Fruit fly (Drosophila melanogaster) whole organism, embryonic: ENCODE measurements around the gene MED14.

Experiments used
- Atf3 ChIP-seq: fragments of 200-800 bp; sonication (Bioruptor generic); optimal IDR thresholded peaks from 3 replicates; lab custom pipeline; 2016; ENCODE audit warnings: missing biosample characterization, missing genetic modification characterization
- Awh ChIP-seq: fragments of 200-800 bp; sonication (Bioruptor generic); IDR thresholded peaks from 2 replicates; pipeline ENCODE4, ENCODE4 v1.3.6; 2022; ENCODE audit warnings: missing biosample characterization, missing genetic modification characterization
- Bdp1 ChIP-seq: fragments of 200-800 bp; sonication (Bioruptor generic); optimal IDR thresholded peaks from 3 replicates; lab custom pipeline; 2016; ENCODE audit warnings: missing biosample characterization, missing genetic modification characterization
- CG10267 ChIP-seq: fragments of 200-800 bp; sonication (Bioruptor generic); optimal IDR thresholded peaks from 2 replicates; lab custom pipeline; 2018; ENCODE audit warnings: missing biosample characterization, mild to moderate bottlenecking, missing genetic modification characterization, moderate library complexity
- CG10321 ChIP-seq: fragments of 200-800 bp; sonication (Bioruptor generic); IDR thresholded peaks from 2 replicates; pipeline ENCODE4 v1.3.6; 2022; ENCODE audit warnings: missing biosample characterization, missing genetic modification characterization
- CG12769 ChIP-seq: fragments of 200-800 bp; sonication (Bioruptor generic); optimal IDR thresholded peaks from 2 replicates; lab custom pipeline; 2019; ENCODE audit warnings: missing biosample characterization, mild to moderate bottlenecking, missing genetic modification characterization, moderate library complexity
- CG13123 ChIP-seq: fragments of 200-800 bp; sonication (Bioruptor generic); optimal IDR thresholded peaks from 2 replicates; lab custom pipeline; 2016; ENCODE audit warnings: missing biosample characterization, missing genetic modification characterization
- CG15269 ChIP-seq: fragments of 200-800 bp; sonication (Bioruptor generic); optimal IDR thresholded peaks from 2 replicates; lab custom pipeline; 2018; ENCODE audit warnings: missing biosample characterization, mild to moderate bottlenecking, missing genetic modification characterization, moderate library complexity
- CG17802 ChIP-seq: fragments of 200-800 bp; sonication (Bioruptor generic); optimal IDR thresholded peaks from 2 replicates; lab custom pipeline; 2018; ENCODE audit warnings: missing biosample characterization, mild to moderate bottlenecking, missing genetic modification characterization, moderate library complexity
- CG17912 ChIP-seq: fragments of 200-800 bp; sonication (Bioruptor generic); optimal IDR thresholded peaks from 2 replicates; lab custom pipeline; 2018; ENCODE audit warnings: missing biosample characterization, mild to moderate bottlenecking, missing genetic modification characterization
- CG18599 ChIP-seq: fragments of 200-800 bp; sonication (Bioruptor generic); optimal IDR thresholded peaks from 3 replicates; lab custom pipeline; 2017; ENCODE audit warnings: missing biosample characterization, missing genetic modification characterization, mild to moderate bottlenecking, moderate library complexity, missing genetic modification reagents
- CG18764 ChIP-seq: fragments of 200-800 bp; sonication (Bioruptor generic); optimal IDR thresholded peaks from 3 replicates; lab custom pipeline; 2016; ENCODE audit warnings: missing biosample characterization, missing genetic modification characterization
- CG2129 ChIP-seq: fragments of 200-800 bp; sonication (Bioruptor generic); IDR thresholded peaks from 2 replicates; pipeline ENCODE4 v1.3.6; 2022; ENCODE audit warnings: missing biosample characterization, missing genetic modification characterization; ENCODE audit not compliant: partially characterized antibody
- CG2712 ChIP-seq: fragments of 200-800 bp; optimal IDR thresholded peaks from 3 replicates; lab custom pipeline; 2019; ENCODE audit warnings: missing biosample characterization, mild to moderate bottlenecking, missing genetic modification characterization, moderate library complexity
- CG6689 ChIP-seq: fragments of 200-800 bp; sonication (Bioruptor generic); IDR thresholded peaks from 2 replicates; pipeline ENCODE4 v1.3.6; 2022; ENCODE audit warnings: missing biosample characterization, missing genetic modification characterization
- CG8359 ChIP-seq: fragments of 200-800 bp; sonication (Bioruptor generic); optimal IDR thresholded peaks from 2 replicates; lab custom pipeline; 2017; ENCODE audit warnings: missing biosample characterization, mild to moderate bottlenecking, missing genetic modification characterization, borderline replicate concordance
- CG9817 ChIP-seq: fragments of 200-800 bp; sonication (Bioruptor generic); optimal IDR thresholded peaks from 2 replicates; lab custom pipeline; 2018; ENCODE audit warnings: missing biosample characterization, mild to moderate bottlenecking, missing genetic modification characterization, moderate library complexity
- CG9932 ChIP-seq: fragments of 200-800 bp; sonication (Bioruptor generic); IDR thresholded peaks from 2 replicates; pipeline ENCODE4 v1.3.6; 2022; ENCODE audit warnings: missing biosample characterization, missing genetic modification characterization
- Doc3 ChIP-seq: fragments of 200-800 bp; sonication (Bioruptor generic); IDR thresholded peaks from 3 replicates; pipeline ENCODE4 v1.3.6; 2022; ENCODE audit warnings: missing biosample characterization, missing genetic modification characterization; ENCODE audit not compliant: partially characterized antibody
- Ets97D ChIP-seq: fragments of 200-800 bp; sonication (Bioruptor generic); optimal IDR thresholded peaks from 3 replicates; lab custom pipeline; 2016; ENCODE audit warnings: missing biosample characterization, missing genetic modification characterization
- Hey ChIP-seq: fragments of 200-800 bp; sonication (Bioruptor generic); optimal IDR thresholded peaks from 3 replicates; lab custom pipeline; 2018; ENCODE audit warnings: missing biosample characterization, mild to moderate bottlenecking, missing genetic modification characterization
- Hr78 ChIP-seq, 2 experiments: fragments of 200-800 bp in 1 of 2; fragments of >200 bp in 1 of 2; sonication (Bioruptor generic) in 1 of 2; optimal IDR thresholded peaks; 2 replicates each; lab custom pipeline; 2017 to 2019; ENCODE audit warnings: missing biosample characterization in 2 of 2, missing genetic modification characterization in 2 of 2, mild to moderate bottlenecking in 1 of 2, moderate library complexity in 1 of 2
- Hsf ChIP-seq: fragments of 200-800 bp; sonication (Bioruptor generic); optimal IDR thresholded peaks from 3 replicates; lab custom pipeline; 2016; ENCODE audit warnings: missing biosample characterization, missing genetic modification characterization
- Med ChIP-seq: fragments of 200-800 bp; sonication (Bioruptor generic); peaks from one replicate; lab custom pipeline; 2016; ENCODE audit warnings: missing biosample characterization, missing genetic modification characterization, mild to moderate bottlenecking, inconsistent platforms, moderate library complexity
- Meics ChIP-seq: fragments of 200-800 bp; sonication (Bioruptor generic); optimal IDR thresholded peaks from 2 replicates; lab custom pipeline; 2017; ENCODE audit warnings: missing biosample characterization, mild to moderate bottlenecking, missing genetic modification characterization
- Xrp1 ChIP-seq: fragments of 200-800 bp; sonication (Bioruptor generic); IDR thresholded peaks from 2 replicates; pipeline ENCODE4 v1.3.6; 2022; ENCODE audit warnings: missing biosample characterization, missing genetic modification characterization
- aop ChIP-seq: fragments of 200-800 bp; sonication (Bioruptor generic); IDR thresholded peaks from 2 replicates; pipeline ENCODE4 v1.3.6; 2022; ENCODE audit warnings: missing biosample characterization, missing genetic modification characterization
- bbx ChIP-seq: fragments of 200-800 bp; sonication (Bioruptor generic); IDR thresholded peaks from 2 replicates; pipeline ENCODE4 v1.3.6; 2022; ENCODE audit warnings: missing biosample characterization, missing genetic modification characterization; ENCODE audit not compliant: partially characterized antibody
- btn ChIP-seq: fragments of 200-800 bp; sonication (Bioruptor generic); optimal IDR thresholded peaks from 2 replicates; lab custom pipeline; 2016; ENCODE audit warnings: missing biosample characterization, missing genetic modification characterization
- chif ChIP-seq, 2 experiments: fragments of 200-800 bp; sonication (Bioruptor generic); optimal IDR thresholded peaks; 3 replicates each; lab custom pipeline; 2016; ENCODE audit warnings: missing biosample characterization in 2 of 2, missing genetic modification characterization in 2 of 2
- her ChIP-seq: fragments of 200-800 bp; sonication (Bioruptor generic); optimal IDR thresholded peaks from 2 replicates; lab custom pipeline; 2016; ENCODE audit warnings: missing biosample characterization, missing genetic modification characterization
- hkb ChIP-seq, 2 experiments: fragments of 200-800 bp in 1 of 2; fragments of >200 bp in 1 of 2; sonication (Bioruptor generic) in 1 of 2; IDR thresholded peaks in 1 of 2; optimal IDR thresholded peaks in 1 of 2; 2 replicates each; pipeline versions ENCODE4 v1.3.6 to Lab custom; 2017 to 2022; ENCODE audit warnings: missing biosample characterization in 1 of 2, missing genetic modification characterization in 1 of 2
- ind ChIP-seq: fragments of 200-800 bp; sonication (Bioruptor generic); optimal IDR thresholded peaks from 3 replicates; lab custom pipeline; 2016; ENCODE audit warnings: missing biosample characterization, missing genetic modification characterization
- lmd ChIP-seq: fragments of 200-800 bp; sonication (Bioruptor generic); IDR thresholded peaks from 2 replicates; pipeline ENCODE4 v1.3.6; 2022; ENCODE audit warnings: missing biosample characterization, missing genetic modification characterization
- lov ChIP-seq, 2 experiments: fragments of 200-800 bp in 1 of 2; fragments of >200 bp in 1 of 2; sonication (Bioruptor generic) in 1 of 2; IDR thresholded peaks in 1 of 2; optimal IDR thresholded peaks in 1 of 2; 2 replicates in 1 of 2; 3 replicates in 1 of 2; pipeline versions ENCODE4 v1.3.6 to Lab custom; 2017 to 2022; ENCODE audit warnings: missing biosample characterization in 1 of 2, missing genetic modification characterization in 1 of 2
- oc ChIP-seq: fragments of 200-800 bp; sonication (Bioruptor generic); optimal IDR thresholded peaks from 2 replicates; lab custom pipeline; 2018; ENCODE audit warnings: missing biosample characterization, mild to moderate bottlenecking, missing genetic modification characterization, moderate library complexity
- org-1 ChIP-seq: fragments of 200-800 bp; sonication (Bioruptor generic); optimal IDR thresholded peaks from 2 replicates; lab custom pipeline; 2017; ENCODE audit warnings: missing biosample characterization, missing genetic modification characterization
- otp ChIP-seq: fragments of 200-800 bp; sonication (Bioruptor generic); IDR thresholded peaks from 3 replicates; pipeline ENCODE4, ENCODE4 v1.3.6; 2022; ENCODE audit warnings: missing biosample characterization, missing genetic modification characterization
- pb ChIP-seq: fragments of 200-800 bp; sonication (Bioruptor generic); optimal IDR thresholded peaks from 3 replicates; lab custom pipeline; 2016; ENCODE audit warnings: missing biosample characterization, missing genetic modification characterization
- ranshi ChIP-seq: fragments of 200-800 bp; sonication (Bioruptor generic); IDR thresholded peaks from 2 replicates; pipeline ENCODE4 v1.3.6; 2022; ENCODE audit warnings: missing biosample characterization, missing genetic modification characterization
- rib ChIP-seq: fragments of 200-800 bp; sonication (Bioruptor generic); IDR thresholded peaks from 2 replicates; pipeline ENCODE4 v1.3.6; 2022; ENCODE audit warnings: missing biosample characterization, missing genetic modification characterization
- stwl ChIP-seq: fragments of 200-800 bp; sonication (Bioruptor generic); optimal IDR thresholded peaks from 3 replicates; lab custom pipeline; 2018; ENCODE audit warnings: missing biosample characterization, mild to moderate bottlenecking, missing genetic modification characterization, moderate library complexity
- tin ChIP-seq: fragments of 200-800 bp; sonication (Bioruptor generic); optimal IDR thresholded peaks from 3 replicates; lab custom pipeline; 2016; ENCODE audit warnings: missing biosample characterization, missing genetic modification characterization
- usp ChIP-seq: fragments of >200 bp; optimal IDR thresholded peaks from 2 replicates; lab custom pipeline; 2017; ENCODE audit warnings: missing biosample characterization, missing genetic modification characterization
- wdn ChIP-seq: fragments of 200-800 bp; sonication (Bioruptor generic); IDR thresholded peaks from 2 replicates; pipeline ENCODE4 v1.3.6; 2022; ENCODE audit warnings: missing biosample characterization, missing genetic modification characterization
- zf30C ChIP-seq: fragments of 200-800 bp; sonication (Bioruptor generic); optimal IDR thresholded peaks from 3 replicates; lab custom pipeline; 2018; ENCODE audit warnings: missing biosample characterization, mild to moderate bottlenecking, missing genetic modification characterization

Gene MED14

DNA sequence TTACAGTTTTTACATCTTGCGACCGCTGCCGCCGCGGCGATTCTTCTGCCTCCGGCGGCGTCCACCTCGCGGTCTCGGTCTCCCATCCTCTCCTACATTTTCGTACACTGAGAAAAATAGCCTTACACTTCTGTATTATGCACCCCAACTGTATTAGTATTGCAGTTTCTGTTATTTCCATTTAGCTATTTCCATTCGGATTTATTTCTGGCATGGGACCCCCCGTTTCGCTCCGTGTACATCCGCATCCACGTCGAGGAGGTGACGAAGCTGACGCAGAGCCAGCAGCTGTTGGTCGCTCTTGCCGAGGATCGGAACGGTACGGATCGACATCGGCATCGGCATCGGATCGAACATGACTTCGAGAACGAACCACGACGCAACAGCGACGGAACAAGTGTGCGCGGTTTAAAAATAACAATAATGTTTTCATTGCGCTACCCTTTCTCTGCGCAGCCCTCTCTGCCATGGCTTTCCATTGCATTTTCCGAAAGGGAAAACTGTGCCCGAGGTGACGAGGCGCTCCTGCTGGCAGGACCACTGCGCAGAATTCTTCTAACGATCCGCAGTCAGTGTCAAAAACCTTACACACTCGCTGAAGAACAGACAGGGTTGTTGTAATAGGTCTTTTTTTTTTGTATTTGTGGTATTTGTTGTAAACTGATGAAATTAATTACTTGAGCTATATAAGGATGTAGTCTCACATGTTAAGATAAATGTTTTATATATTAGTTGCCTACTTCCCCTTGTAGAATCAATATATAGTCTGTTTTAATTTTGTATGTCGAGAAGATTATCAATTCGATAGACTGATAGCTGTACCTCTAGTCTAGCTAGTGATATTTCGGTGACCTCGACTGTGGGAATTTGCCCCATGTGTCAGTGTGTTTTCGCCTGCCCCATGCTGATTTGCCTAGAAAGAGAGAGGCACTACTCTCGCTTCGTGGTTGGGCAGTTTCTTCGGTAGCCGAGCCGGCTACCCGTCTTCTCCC, 3.5 kb upstream of the MED14 start (continued):
- TF ChIP-seq CG2129 (GFP tag; lab: Robert Waterston, UW) (no peak), stwl (peak; percentile 28), CG10321 (peak; percentile 34; the same call in 1 of the 2 replicates), CG17912 (peak; percentile 66), lmd (GFP tag; lab: Robert Waterston, UW) (peak; percentile 93), CG9817 (peak; percentile 91), Med (peak; percentile 99), CG12769 (peak; percentile 96), ind (GFP tag; lab: Kevin White, UChicago) (peak; percentile 92), CG18764 (GFP tag; lab: Kevin White, UChicago) (peak; percentile 84), CG17802 (tag; lab: Kevin White, UChicago) (peak; percentile 66), CG10267 (tag; lab: Kevin White, UChicago) (peak; percentile 79), btn (GFP tag; lab: Kevin White, UChicago) (peak; percentile 85), Xrp1 (peak; percentile 95), Doc3 (no peak), ranshi (GFP tag; lab: Robert Waterston, UW) (peak; percentile 91), Awh (GFP tag; lab: Robert Waterston, UW) (peak; percentile 84), Atf3 (GFP tag; lab: Kevin White, UChicago) (peak; percentile 88), Hsf (peak; percentile 89), CG9932 (GFP tag; lab: Robert Waterston, UW) (peak; percentile 95), Hr78 (GFP tag; optimal IDR thresholded peaks at IDR 0.05; lab: Kevin White, UChicago) (peak in 1 of 2 experiments; percentile 51), tin (GFP tag; lab: Kevin White, UChicago) (peak; percentile 93), chif (GFP tag; optimal IDR thresholded peaks at IDR 0.05; lab: Kevin White, UChicago) (peak; percentile 86 to 94), Bdp1 (GFP tag; lab: Kevin White, UChicago) (peak; percentile 72), Ets97D (GFP tag; lab: Kevin White, UChicago) (peak; percentile 56), CG15269 (peak; percentile 88), wdn (GFP tag; lab: Robert Waterston, UW) (peak; percentile 86), zf30C (GFP tag; lab: Kevin White, UChicago) (peak; percentile 98), oc (tag; lab: Kevin White, UChicago) (peak; percentile 83), CG8359 (peak; percentile 75), otp (GFP tag; lab: Robert Waterston, UW) (peak; percentile 93), Meics (GFP tag; lab: Kevin White, UChicago) (peak; percentile 88), CG18599 (peak; percentile 91), pb (GFP tag; lab: Kevin White, UChicago) (peak; percentile 89), CG6689 (peak; percentile 88), aop (GFP tag; lab: Robert Waterston, UW) (peak; percentile 85), her (GFP tag; lab: Kevin White, UChicago) (peak; percentile 92), Hey (tag; lab: Kevin White, UChicago) (peak; percentile 72), lov (optimal IDR thresholded peaks at IDR 0.05; lab: Kevin White, UChicago) (no peak), lov (GFP tag; IDR thresholded peaks at IDR 0.05; lab: Robert Waterston, UW) (peak; percentile 94), usp (GFP tag; lab: Kevin White, UChicago) (no peak), CG2712 (tag; lab: Kevin White, UChicago) (peak; percentile 93), rib (GFP tag; lab: Robert Waterston, UW) (peak; percentile 92), hkb (optimal IDR thresholded peaks at IDR 0.05; lab: Kevin White, UChicago) (no peak), hkb (GFP tag; IDR thresholded peaks at IDR 0.05; lab: Robert Waterston, UW) (peak; percentile 89), org-1 (GFP tag; lab: Kevin White, UChicago) (peak; percentile 86), CG13123 (GFP tag; lab: Kevin White, UChicago) (peak; percentile 79), bbx (GFP tag; lab: Robert Waterston, UW) (0 out of 2 replicates have a peak, but pooled peaks have one; percentile 9)
